1 worm cellular context compared by ENCODE assay signal in the genomic region with DNA sequence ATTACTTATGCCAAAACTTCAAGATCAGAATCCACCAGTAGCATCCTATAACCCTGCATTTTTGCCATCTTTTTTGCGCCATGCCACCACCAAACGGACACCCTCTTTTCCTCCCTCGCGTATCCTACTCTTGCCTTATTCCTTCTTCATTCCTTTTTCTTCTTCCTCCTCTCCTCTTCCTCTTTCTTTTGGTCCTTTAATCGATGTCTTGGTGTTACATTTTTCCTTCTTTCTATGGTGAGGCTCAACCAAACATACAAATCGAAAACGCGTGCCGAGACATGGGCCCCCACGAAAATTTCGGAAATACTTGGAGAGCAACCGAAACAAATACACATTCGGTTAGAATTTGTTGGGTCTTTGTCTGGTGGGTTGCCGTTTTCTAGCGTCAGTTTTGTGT.
TF ChIP-seq lines count a peak whose summit lies in the region.

No protein-coding gene starts in this region.

TF ChIP-seq in whole organism, L2 larva, 48 proteins besides CTCF, POLR2A, EP300 and RAD21 (continued from another document):
- no peak for TF ChIP-seq sem-4 (tag; optimal IDR thresholded peaks at IDR 0.05; lab: Kevin White, UChicago)
- TF ChIP-seq F13H6.1 (tag; optimal IDR thresholded peaks at IDR 0.05; lab: Kevin White, UChicago): no peak
- peak; percentile 34 for TF ChIP-seq C34F6.9 (tag; optimal IDR thresholded peaks at IDR 0.05; lab: Kevin White, UChicago)
- TF ChIP-seq crh-2 (tag; optimal IDR thresholded peaks at IDR 0.05; lab: Kevin White, UChicago): peak; percentile 27
- no peak for TF ChIP-seq nhr-25 (tag; optimal IDR thresholded peaks at IDR 0.05; lab: Kevin White, UChicago)
- no peak for TF ChIP-seq mdl-1 (tag; optimal IDR thresholded peaks at IDR 0.05; lab: Kevin White, UChicago)
- TF ChIP-seq unc-39 (tag; optimal IDR thresholded peaks at IDR 0.05; lab: Kevin White, UChicago): no peak
- TF ChIP-seq peb-1 (tag; optimal IDR thresholded peaks at IDR 0.05; lab: Kevin White, UChicago): no peak
- TF ChIP-seq elt-3 (tag; optimal IDR thresholded peaks at IDR 0.05; lab: Kevin White, UChicago): no peak
- peak; percentile 33 for TF ChIP-seq nhr-129 (tag; optimal IDR thresholded peaks at IDR 0.05; lab: Kevin White, UChicago)
- TF ChIP-seq dmd-4 (tag; optimal IDR thresholded peaks at IDR 0.05; lab: Kevin White, UChicago): no peak
- no peak for TF ChIP-seq egl-27 (tag; optimal IDR thresholded peaks at IDR 0.05; lab: Kevin White, UChicago)
- TF ChIP-seq ztf-11 (tag; optimal IDR thresholded peaks at IDR 0.05; lab: Kevin White, UChicago): no peak
- peak; percentile 29 for TF ChIP-seq zag-1 (tag; optimal IDR thresholded peaks at IDR 0.05; lab: Kevin White, UChicago)
- no peak for TF ChIP-seq nhr-23 (tag; optimal IDR thresholded peaks at IDR 0.05; lab: Kevin White, UChicago)
- peak; percentile 52 for TF ChIP-seq unc-55 (GFP tag; optimal IDR thresholded peaks at IDR 0.05; lab: Kevin White, UChicago)
- no peak for TF ChIP-seq nhr-237 (tag; optimal IDR thresholded peaks at IDR 0.05; lab: Kevin White, UChicago)
- TF ChIP-seq sma-3 (GFP tag; optimal IDR thresholded peaks at IDR 0.05; lab: Kevin White, UChicago): no peak
- no peak for TF ChIP-seq nhr-11 (tag; optimal IDR thresholded peaks at IDR 0.05; lab: Kevin White, UChicago)
- no peak for TF ChIP-seq fos-1 (tag; optimal IDR thresholded peaks at IDR 0.05; lab: Kevin White, UChicago)
- TF ChIP-seq unc-62 (GFP tag; optimal IDR thresholded peaks at IDR 0.05; lab: Kevin White, UChicago): no peak
- no peak for TF ChIP-seq ama-1 (optimal IDR thresholded peaks at IDR 0.05; lab: Kevin White, UChicago)
- no peak for TF ChIP-seq nhr-10 (tag; optimal IDR thresholded peaks at IDR 0.05; lab: Kevin White, UChicago)
- TF ChIP-seq R02D3.7 (tag; optimal IDR thresholded peaks at IDR 0.05; lab: Kevin White, UChicago): no peak
- TF ChIP-seq ztf-4 (tag; optimal IDR thresholded peaks at IDR 0.05; lab: Kevin White, UChicago): no peak
- TF ChIP-seq gmeb-1 (tag; optimal IDR thresholded peaks at IDR 0.05; lab: Kevin White, UChicago): no peak
- no peak for TF ChIP-seq mbf-1 (tag; optimal IDR thresholded peaks at IDR 0.05; lab: Kevin White, UChicago)
- no peak for TF ChIP-seq lin-39 (tag; optimal IDR thresholded peaks at IDR 0.05; lab: Kevin White, UChicago)
- no peak for TF ChIP-seq aly-2 (tag; optimal IDR thresholded peaks at IDR 0.05; lab: Kevin White, UChicago)
- TF ChIP-seq ceh-16 (tag; optimal IDR thresholded peaks at IDR 0.05; lab: Kevin White, UChicago): no peak
